Worm (Caenorhabditis elegans) whole organism, young adult: ENCODE data around the gene ergi-1.
"Not testable (repeated sequence)": the region's sequence is repeated elsewhere in the genome, so short reads cannot be mapped to it uniquely, and the experiment has no call there.

ENCODE experiments used
- B0019.2 ChIP-seq: fragments of 200-800 bp; sonication (Bioruptor generic); conservative IDR thresholded peaks from 2 replicates; pipeline ENCODE4 v1.3.6; 2022; ENCODE audit warnings: missing genetic modification reagents, missing genetic modification characterization, missing compliant biosample characterization
- D2030.7 ChIP-seq: fragments of 200-800 bp; sonication (Bioruptor generic); IDR thresholded peaks from 2 replicates; pipeline ENCODE4 v1.3.6; 2022; ENCODE audit warnings: missing genetic modification reagents, missing genetic modification characterization, missing compliant biosample characterization
- F33H1.4 ChIP-seq: fragments of 200-800 bp; sonication (Bioruptor generic); IDR thresholded peaks from 2 replicates; pipeline ENCODE4 v1.3.6; 2022; ENCODE audit warnings: missing genetic modification reagents, missing genetic modification characterization, missing compliant biosample characterization
- F37B4.10 ChIP-seq: fragments of 200-800 bp; sonication (Bioruptor generic); IDR thresholded peaks from 2 replicates; pipeline ENCODE4 v1.3.6; 2022; ENCODE audit warnings: missing genetic modification characterization, missing compliant biosample characterization
- F39B2.1 ChIP-seq: fragments of 200-800 bp; sonication (Bioruptor generic); IDR thresholded peaks from 2 replicates; pipeline ENCODE4 v1.3.6; 2022; ENCODE audit warnings: missing genetic modification reagents, missing genetic modification characterization, missing compliant biosample characterization
- K11D2.4 ChIP-seq: fragments of 200-800 bp; sonication (Bioruptor generic); IDR thresholded peaks from 2 replicates; pipeline ENCODE4 v1.3.6; 2022; ENCODE audit warnings: missing genetic modification reagents, missing genetic modification characterization, missing compliant biosample characterization
- Y53F4B.3 ChIP-seq: fragments of 200-800 bp; sonication (Bioruptor generic); IDR thresholded peaks from 2 replicates; pipeline ENCODE4 v1.3.6; 2022; ENCODE audit warnings: missing genetic modification reagents, missing genetic modification characterization, missing compliant biosample characterization
- Y53G8AR.9 ChIP-seq: fragments of 200-800 bp; sonication (Bioruptor generic); conservative IDR thresholded peaks from 2 replicates; pipeline ENCODE4 v1.3.6; 2022; ENCODE audit warnings: missing genetic modification reagents, missing genetic modification characterization, missing compliant biosample characterization
- Y56A3A.18 ChIP-seq: fragments of 200-800 bp; sonication (Bioruptor generic); IDR thresholded peaks from 2 replicates; pipeline ENCODE4 v1.3.6; 2022; ENCODE audit warnings: missing genetic modification reagents, missing genetic modification characterization, missing compliant biosample characterization
- Y67H2A.10 ChIP-seq: fragments of 200-800 bp; sonication (Bioruptor generic); conservative IDR thresholded peaks from 2 replicates; pipeline ENCODE4 v1.3.6; 2022; ENCODE audit warnings: missing genetic modification reagents, missing genetic modification characterization, missing compliant biosample characterization
- aptf-2 ChIP-seq: fragments of 200-800 bp; sonication (Bioruptor generic); conservative IDR thresholded peaks from 2 replicates; pipeline ENCODE4 v1.3.6; 2022; ENCODE audit warnings: missing genetic modification reagents, missing genetic modification characterization, missing compliant biosample characterization
- aptf-3 ChIP-seq: fragments of 200-800 bp; sonication (Bioruptor generic); IDR thresholded peaks from 2 replicates; pipeline ENCODE4 v1.3.6; 2022; ENCODE audit warnings: missing genetic modification characterization, missing compliant biosample characterization
- attf-3 ChIP-seq: fragments of 200-800 bp; sonication (Bioruptor generic); conservative IDR thresholded peaks from 2 replicates; pipeline ENCODE4 v1.3.6; 2022; ENCODE audit warnings: missing genetic modification reagents, missing genetic modification characterization, missing compliant biosample characterization
- attf-6 ChIP-seq: fragments of 200-800 bp; sonication (Bioruptor generic); IDR thresholded peaks from 2 replicates; pipeline ENCODE4 v1.3.6; 2022; ENCODE audit warnings: missing genetic modification reagents, missing genetic modification characterization, missing compliant biosample characterization
- bed-1 ChIP-seq: fragments of 200-800 bp; sonication (Bioruptor generic); IDR thresholded peaks from 2 replicates; pipeline ENCODE4 v1.3.6; 2022; ENCODE audit warnings: missing genetic modification reagents, missing genetic modification characterization, missing compliant biosample characterization
- bed-2 ChIP-seq: fragments of 200-800 bp; sonication (Bioruptor generic); IDR thresholded peaks from 2 replicates; pipeline ENCODE4 v1.3.6; 2022; ENCODE audit warnings: missing genetic modification reagents, missing genetic modification characterization, missing compliant biosample characterization
- cebp-1 ChIP-seq, 2 experiments: fragments of 200-800 bp in 1 of 2; sonication (Bioruptor generic) in 1 of 2; sonication (generic microtip) in 1 of 2; IDR thresholded peaks in 1 of 2; optimal IDR thresholded peaks in 1 of 2; 2 replicates each; pipeline versions ENCODE4 v1.3.6 to Lab custom; 2017 to 2022; ENCODE audit warnings: missing compliant biosample characterization in 2 of 2, missing genetic modification characterization in 2 of 2, mild to moderate bottlenecking in 1 of 2, missing genetic modification reagents in 1 of 2, moderate library complexity in 1 of 2
- cebp-2 ChIP-seq: fragments of 200-800 bp; sonication (Bioruptor generic); IDR thresholded peaks from 2 replicates; pipeline ENCODE4 v1.3.6; 2022; ENCODE audit warnings: missing genetic modification characterization, missing compliant biosample characterization
- ceh-100 ChIP-seq: fragments of 200-800 bp; sonication (Bioruptor generic); IDR thresholded peaks from 2 replicates; pipeline ENCODE4 v1.3.6; 2022; ENCODE audit warnings: missing genetic modification reagents, missing genetic modification characterization, missing compliant biosample characterization
- ceh-40 ChIP-seq: fragments of 200-800 bp; sonication (Bioruptor generic); IDR thresholded peaks from 2 replicates; pipeline ENCODE4 v1.3.6; 2022; ENCODE audit warnings: missing genetic modification characterization, missing compliant biosample characterization
- ceh-58 ChIP-seq: fragments of 200-800 bp; sonication (Bioruptor generic); IDR thresholded peaks from 2 replicates; pipeline ENCODE4 v1.3.6; 2022; ENCODE audit warnings: missing genetic modification characterization, missing compliant biosample characterization
- ceh-91 ChIP-seq: fragments of 200-800 bp; sonication (Bioruptor generic); IDR thresholded peaks from 2 replicates; pipeline ENCODE4 v1.3.6; 2022; ENCODE audit warnings: missing genetic modification reagents, missing genetic modification characterization, missing compliant biosample characterization
- dox-1 ChIP-seq: fragments of 200-800 bp; sonication (Bioruptor generic); IDR thresholded peaks from 2 replicates; pipeline ENCODE4 v1.3.6; 2022; ENCODE audit warnings: missing genetic modification reagents, missing genetic modification characterization, missing compliant biosample characterization
- egl-44 ChIP-seq: fragments of 200-800 bp; sonication (Bioruptor generic); IDR thresholded peaks from 2 replicates; pipeline ENCODE4 v1.3.6; 2022; ENCODE audit warnings: missing genetic modification reagents, missing genetic modification characterization, missing compliant biosample characterization
- egrh-3 ChIP-seq: fragments of 200-800 bp; sonication (Bioruptor generic); IDR thresholded peaks from 2 replicates; pipeline ENCODE4 v1.3.6; 2022; ENCODE audit warnings: missing genetic modification reagents, missing genetic modification characterization, missing compliant biosample characterization
- ekl-4 ChIP-seq: fragments of 200-800 bp; sonication (Bioruptor generic); IDR thresholded peaks from 2 replicates; pipeline ENCODE4 v1.3.6; 2022; ENCODE audit warnings: missing genetic modification reagents, missing genetic modification characterization, missing compliant biosample characterization
- hsf-1 ChIP-seq: fragments of 200-800 bp; sonication (Bioruptor generic); IDR thresholded peaks from 2 replicates; pipeline ENCODE4 v1.3.6; 2022; ENCODE audit warnings: missing genetic modification reagents, missing genetic modification characterization, missing compliant biosample characterization
- let-526 ChIP-seq: fragments of 200-800 bp; sonication (Bioruptor generic); IDR thresholded peaks from 2 replicates; pipeline ENCODE4 v1.3.6; 2022; ENCODE audit warnings: missing genetic modification reagents, missing genetic modification characterization, missing compliant biosample characterization
- lin-26 ChIP-seq: fragments of 200-800 bp; sonication (Bioruptor generic); IDR thresholded peaks from 2 replicates; pipeline ENCODE4 v1.3.6; 2022; ENCODE audit warnings: missing genetic modification reagents, missing genetic modification characterization, missing compliant biosample characterization
- madf-3 ChIP-seq: fragments of 200-800 bp; sonication (Bioruptor generic); IDR thresholded peaks from 2 replicates; pipeline ENCODE4 v1.3.6; 2022; ENCODE audit warnings: missing genetic modification reagents, missing genetic modification characterization, missing compliant biosample characterization
- madf-8 ChIP-seq: fragments of 200-800 bp; sonication (Bioruptor generic); conservative IDR thresholded peaks from 2 replicates; pipeline ENCODE4 v1.3.6; 2022; ENCODE audit warnings: missing genetic modification reagents, missing genetic modification characterization, missing compliant biosample characterization
- mcd-1 ChIP-seq: fragments of 200-800 bp; sonication (Bioruptor generic); IDR thresholded peaks from 2 replicates; pipeline ENCODE4 v1.3.6; 2022; ENCODE audit warnings: missing genetic modification reagents, missing genetic modification characterization, missing compliant biosample characterization
- mel-28 ChIP-seq: sonication (generic microtip); optimal IDR thresholded peaks from 2 replicates; lab custom pipeline; 2016; ENCODE audit warnings: borderline replicate concordance, mild to moderate bottlenecking, missing genetic modification characterization, missing compliant biosample characterization
- nfya-2 ChIP-seq: fragments of 200-800 bp; sonication (Bioruptor generic); IDR thresholded peaks from 2 replicates; pipeline ENCODE4 v1.3.6; 2022; ENCODE audit warnings: missing genetic modification reagents, missing genetic modification characterization, missing compliant biosample characterization
- nfyb-1 ChIP-seq: fragments of 200-800 bp; sonication (Bioruptor generic); IDR thresholded peaks from 2 replicates; pipeline ENCODE4 v1.3.6; 2022; ENCODE audit warnings: missing genetic modification reagents, missing genetic modification characterization, missing compliant biosample characterization
- nhr-120 ChIP-seq: fragments of 200-800 bp; sonication (Bioruptor generic); IDR thresholded peaks from 2 replicates; pipeline ENCODE4 v1.3.6; 2022; ENCODE audit warnings: missing genetic modification characterization, missing compliant biosample characterization
- pbrm-1 ChIP-seq: fragments of 200-800 bp; sonication (Bioruptor generic); IDR thresholded peaks from 2 replicates; pipeline ENCODE4 v1.3.6; 2022; ENCODE audit warnings: missing genetic modification reagents, missing genetic modification characterization, missing compliant biosample characterization
- rcor-1 ChIP-seq: fragments of 200-800 bp; sonication (Bioruptor generic); IDR thresholded peaks from 2 replicates; pipeline ENCODE4 v1.3.6; 2022; ENCODE audit warnings: missing genetic modification reagents, missing genetic modification characterization, missing compliant biosample characterization
- sea-2 ChIP-seq: fragments of 200-800 bp; sonication (Bioruptor generic); IDR thresholded peaks from 2 replicates; pipeline ENCODE4 v1.3.6; 2022; ENCODE audit warnings: missing genetic modification characterization, missing compliant biosample characterization

ergi-1 gene

DNA sequence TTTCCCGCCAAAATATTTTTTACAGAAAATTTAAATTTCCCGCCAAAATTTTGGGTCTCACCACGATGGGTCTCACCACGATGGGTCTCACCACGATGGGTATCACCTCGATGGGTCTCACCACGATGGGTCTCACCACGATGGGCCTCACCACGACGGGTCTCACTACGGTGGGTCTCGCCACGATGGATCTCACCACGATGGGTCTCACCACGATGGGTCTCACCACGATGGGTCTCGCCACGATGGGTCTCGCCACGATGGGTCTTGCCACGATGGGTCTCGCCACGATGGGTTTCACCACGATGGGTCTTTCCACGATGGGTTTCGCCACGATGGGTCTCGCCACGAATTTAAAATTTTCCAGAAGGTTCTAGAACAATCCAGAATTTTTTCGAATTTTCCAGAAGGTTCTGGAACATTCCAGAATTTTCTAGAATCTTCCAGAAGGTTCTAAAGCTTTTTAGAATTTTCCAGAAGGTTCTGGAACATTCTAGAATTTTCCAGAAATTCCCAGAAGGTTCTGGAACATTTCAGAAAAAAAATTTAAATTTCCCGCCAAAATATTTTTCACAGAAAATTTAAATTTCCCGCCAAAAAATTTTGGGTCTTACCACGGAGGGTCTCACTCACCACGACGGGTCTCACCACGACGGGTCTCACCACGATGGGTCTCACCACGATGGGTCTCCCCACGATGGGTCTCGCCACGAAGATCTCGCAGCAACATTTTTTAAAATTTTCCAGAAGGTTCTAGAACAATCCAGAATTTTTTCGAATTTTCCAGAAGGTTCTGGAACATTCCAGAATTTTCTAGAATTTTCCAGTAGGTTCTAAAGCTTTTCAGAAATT, 23.7 kb upstream of the ergi-1 start:
- TF ChIP-seq K11D2.4 (GFP tag; lab: Robert Waterston, UW), result peak; percentile 20; the same call in 1 of the 2 replicates
- peak; percentile 57; the same call in 1 of the 2 replicates for TF ChIP-seq ekl-4 (GFP tag; lab: Robert Waterston, UW)
- TF ChIP-seq hsf-1 (GFP tag; lab: Robert Waterston, UW), result peak; percentile 97
- TF ChIP-seq mel-28 (tag; lab: Kevin White, UChicago), result peak; percentile 5
- TF ChIP-seq Y53G8AR.9 (GFP tag; lab: Robert Waterston, UW), result 0 out of 2 replicates have a peak, but pooled peaks have one; percentile 42
- peak; percentile 52; the same call in 1 of the 2 replicates for TF ChIP-seq egrh-3 (GFP tag; lab: Robert Waterston, UW)
- peak; percentile 51; the same call in 1 of the 2 replicates for TF ChIP-seq lin-26
- TF ChIP-seq nhr-120 (GFP tag; lab: Robert Waterston, UW), result peak; percentile 93; the same call in 1 of the 2 replicates
- peak; percentile 48; the same call in 1 of the 2 replicates for TF ChIP-seq nfyb-1 (GFP tag; lab: Robert Waterston, UW)
- TF ChIP-seq F37B4.10, result 0 out of 2 replicates have a peak, but pooled peaks have one; percentile 32
- TF ChIP-seq cebp-2 (GFP tag; lab: Robert Waterston, UW), result 0 out of 2 replicates have a peak, but pooled peaks have one; percentile 46
- TF ChIP-seq bed-1 (GFP tag; lab: Robert Waterston, UW), result peak; percentile 38; the same call in 1 of the 2 replicates
- TF ChIP-seq F33H1.4 (GFP tag; lab: Robert Waterston, UW), result peak; percentile 47
- TF ChIP-seq Y56A3A.18 (GFP tag; lab: Robert Waterston, UW), result peak; percentile 76; the same call in 1 of the 2 replicates
- TF ChIP-seq madf-3 (GFP tag; lab: Robert Waterston, UW), result peak; percentile 53; the same call in 1 of the 2 replicates
- peak; percentile 52; the same call in 1 of the 2 replicates for TF ChIP-seq bed-2 (GFP tag; lab: Robert Waterston, UW)
- TF ChIP-seq ceh-40 (GFP tag; lab: Robert Waterston, UW), result 0 out of 2 replicates have a peak, but pooled peaks have one; percentile 2
- peak; percentile 79 for TF ChIP-seq dox-1 (GFP tag; lab: Robert Waterston, UW)
- peak; percentile 52 for TF ChIP-seq ceh-100 (GFP tag; lab: Robert Waterston, UW)
- TF ChIP-seq, all 124 proteins: peak for 19; not testable (repeated sequence) for 105

DNA sequence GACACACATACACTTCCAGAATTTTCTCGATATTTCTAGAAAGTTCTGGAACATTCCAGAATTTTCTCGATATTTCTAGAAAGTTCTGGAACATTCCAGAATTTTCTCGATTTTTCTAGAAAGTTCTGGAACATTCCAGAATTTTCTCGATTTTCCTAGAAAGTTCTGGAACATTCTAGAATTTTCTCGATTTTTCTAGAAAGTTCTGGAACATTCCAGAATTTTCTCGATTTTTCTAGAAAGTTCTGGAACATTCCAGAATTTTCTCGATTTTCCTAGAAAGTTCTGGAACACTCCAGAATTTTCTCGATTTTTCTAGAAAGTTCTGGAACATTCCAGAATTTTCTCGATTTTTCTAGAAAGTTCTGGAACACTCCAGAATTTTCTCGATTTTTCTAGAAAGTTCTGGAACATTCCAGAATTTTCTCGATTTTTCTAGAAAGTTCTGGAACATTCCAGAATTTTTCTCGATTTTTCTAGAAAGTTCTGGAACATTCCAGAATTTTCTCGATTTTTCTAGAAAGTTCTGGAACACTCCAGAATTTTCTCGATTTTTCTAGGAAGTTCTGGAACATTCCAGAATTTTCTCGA, 22.9 kb upstream of the ergi-1 start:
- TF ChIP-seq ceh-40 (GFP tag; lab: Robert Waterston, UW) (peak; percentile 96), Y56A3A.18 (GFP tag; lab: Robert Waterston, UW) (peak; percentile 91; the same call in 1 of the 2 replicates), K11D2.4 (GFP tag; lab: Robert Waterston, UW) (peak; percentile 54; the same call in 1 of the 2 replicates), rcor-1 (GFP tag; lab: Robert Waterston, UW) (peak; percentile 98), bed-1 (GFP tag; lab: Robert Waterston, UW) (peak; percentile 89; the same call in 1 of the 2 replicates), Y67H2A.10 (GFP tag; lab: Robert Waterston, UW) (peak; percentile 89), F33H1.4 (GFP tag; lab: Robert Waterston, UW) (peak; percentile 62), attf-3 (GFP tag; lab: Robert Waterston, UW) (peak; percentile 72), pbrm-1 (GFP tag; lab: Robert Waterston, UW) (peak; percentile 96), hsf-1 (GFP tag; lab: Robert Waterston, UW) (peak; percentile 100), madf-8 (0 out of 2 replicates have a peak, but pooled peaks have one; percentile 8), dox-1 (GFP tag; lab: Robert Waterston, UW) (peak; percentile 100), attf-6 (GFP tag; lab: Robert Waterston, UW) (peak; percentile 92), sea-2 (peak; percentile 56; the same call in 1 of the 2 replicates), let-526 (GFP tag; lab: Robert Waterston, UW) (peak; percentile 93), B0019.2 (peak; percentile 93), madf-3 (GFP tag; lab: Robert Waterston, UW) (peak; percentile 95), ceh-58 (GFP tag; lab: Robert Waterston, UW) (peak; percentile 98; the same call in 1 of the 2 replicates), nhr-120 (GFP tag; lab: Robert Waterston, UW) (peak; percentile 87; the same call in 1 of the 2 replicates), ekl-4 (GFP tag; lab: Robert Waterston, UW) (peak; percentile 98), ceh-91 (GFP tag; lab: Robert Waterston, UW) (peak; percentile 77), D2030.7 (GFP tag; lab: Robert Waterston, UW) (peak; percentile 98), bed-2 (GFP tag; lab: Robert Waterston, UW) (0 out of 2 replicates have a peak, but pooled peaks have one; percentile 57), F39B2.1 (peak; percentile 94), ceh-100 (GFP tag; lab: Robert Waterston, UW) (peak; percentile 87), egl-44 (GFP tag; lab: Robert Waterston, UW) (peak; percentile 97), aptf-3 (GFP tag; lab: Robert Waterston, UW) (peak; percentile 98), mcd-1 (GFP tag; lab: Robert Waterston, UW) (peak; percentile 61; the same call in 1 of the 2 replicates), aptf-2 (GFP tag; lab: Robert Waterston, UW) (peak; percentile 83), nfya-2 (GFP tag; lab: Robert Waterston, UW) (peak; percentile 88), cebp-1 (GFP tag; IDR thresholded peaks at IDR 0.05; lab: Robert Waterston, UW) (peak; percentile 76), Y53F4B.3 (peak; percentile 97)
- not testable (repeated sequence) for TF ChIP-seq cebp-1 (tag; optimal IDR thresholded peaks at IDR 0.05; lab: Kevin White, UChicago)
